Worm (Caenorhabditis elegans): ENCODE measurements around the gene nspd-6.

nspd-6 gene

DNA sequence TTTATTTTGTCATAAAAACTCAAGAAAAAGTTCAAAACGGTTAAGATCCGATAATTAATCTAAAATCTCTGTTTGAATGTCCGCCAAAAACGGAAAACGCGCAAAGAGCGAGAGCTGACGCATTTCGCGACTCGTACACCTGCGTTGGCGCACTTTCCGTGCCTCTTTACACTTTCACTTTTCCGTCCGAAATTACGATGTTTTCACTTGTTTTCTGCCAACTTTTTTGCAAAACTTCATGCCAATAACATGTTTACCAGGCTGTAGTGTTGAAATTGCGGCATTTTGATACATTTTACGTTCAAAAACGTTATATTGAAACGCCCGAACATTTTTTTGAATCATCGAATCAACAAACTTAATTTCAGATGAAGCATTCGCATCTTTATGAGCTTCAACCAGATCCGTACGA lies 18.2 kb upstream of the nspd-6 start, which contains the start of gene W03F8.4 (continued):
- no peak for TF ChIP-seq zip-8 (tag; optimal IDR thresholded peaks at IDR 0.05)

DNA sequence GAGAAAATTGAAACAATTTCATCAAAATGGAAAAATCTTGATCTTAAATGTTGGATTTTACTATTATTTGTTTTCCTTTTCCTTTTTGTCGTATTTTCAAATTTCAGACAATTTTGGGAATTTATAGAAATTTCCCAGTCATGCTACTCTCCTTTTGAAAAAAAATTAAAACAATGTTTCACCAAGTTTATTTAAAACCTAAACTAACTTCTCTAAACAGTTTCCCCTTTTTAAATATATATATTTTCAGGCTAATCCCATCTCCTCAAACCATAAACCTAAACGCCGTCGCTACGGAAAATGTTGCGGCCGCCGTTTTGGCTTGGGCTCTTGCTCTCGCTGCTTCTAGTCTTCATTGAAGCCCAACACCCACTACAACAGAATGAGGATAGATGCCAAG lies 7.5 kb upstream of the nspd-6 start, which contains the start of gene lam-1:
Gene lam-1, plus strand, starts transcription at position 301 of the 400 bp plus-strand sequence.
- TF ChIP-seq nhr-237 (tag; optimal IDR thresholded peaks at IDR 0.05) (no peak), lin-13 (tag; optimal IDR thresholded peaks at IDR 0.05) (no peak), ztf-11 (tag; optimal IDR thresholded peaks at IDR 0.05) (no peak), tbx-8 (GFP tag; optimal IDR thresholded peaks at IDR 0.05) (no peak), cnd-1 (tag; optimal IDR thresholded peaks at IDR 0.05) (no peak), sptf-1 (tag; optimal IDR thresholded peaks at IDR 0.05) (no peak)

DNA sequence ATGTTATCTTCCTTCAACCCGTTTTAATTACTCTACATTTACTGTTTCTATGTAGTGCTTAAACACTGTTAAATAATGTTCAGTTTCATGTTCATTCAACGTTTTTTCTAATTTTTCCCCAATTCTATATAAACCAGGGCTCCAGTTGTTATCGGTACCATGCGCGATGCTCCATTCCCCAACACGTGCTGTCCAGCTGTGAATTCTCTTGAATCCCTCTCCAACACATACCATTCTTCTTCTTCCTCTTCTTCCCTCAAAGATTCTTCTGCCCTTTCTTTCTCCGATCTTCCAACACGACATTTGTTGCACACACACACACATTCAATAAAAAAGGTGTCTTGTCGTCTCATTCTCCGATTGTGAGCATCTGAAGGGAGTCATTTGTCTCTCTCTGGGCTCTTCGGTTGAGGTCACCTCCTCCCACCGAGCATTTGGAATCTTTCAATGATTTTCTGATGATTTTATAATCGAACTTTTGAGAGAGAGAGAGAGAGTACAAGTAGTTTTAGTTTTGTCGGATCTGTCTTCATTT lies 6.5 kb upstream of the nspd-6 start:
- TF ChIP-seq blmp-1 (tag; optimal IDR thresholded peaks at IDR 0.05) (no peak), elt-1 (tag; optimal IDR thresholded peaks at IDR 0.05; ENCODE audit: borderline replicate concordance, insufficient read depth) (no peak), zip-8 (tag; optimal IDR thresholded peaks at IDR 0.05) (no peak), unc-120 (tag; optimal IDR thresholded peaks at IDR 0.05; ENCODE audit: poor library complexity, severe bottlenecking) (peak; percentile 40), lin-32 (GFP tag; optimal IDR thresholded peaks at IDR 0.05) (no peak), nhr-28 (tag; optimal IDR thresholded peaks at IDR 0.05) (no peak), hlh-1 (tag; optimal IDR thresholded peaks at IDR 0.05) (peak; percentile 93), elt-3 (tag; optimal IDR thresholded peaks at IDR 0.05) (no peak), M03D4.4 (tag; optimal IDR thresholded peaks at IDR 0.05) (no peak), nhr-237 (tag; optimal IDR thresholded peaks at IDR 0.05) (no peak), mls-2 (tag; optimal IDR thresholded peaks at IDR 0.05) (no peak)

DNA sequence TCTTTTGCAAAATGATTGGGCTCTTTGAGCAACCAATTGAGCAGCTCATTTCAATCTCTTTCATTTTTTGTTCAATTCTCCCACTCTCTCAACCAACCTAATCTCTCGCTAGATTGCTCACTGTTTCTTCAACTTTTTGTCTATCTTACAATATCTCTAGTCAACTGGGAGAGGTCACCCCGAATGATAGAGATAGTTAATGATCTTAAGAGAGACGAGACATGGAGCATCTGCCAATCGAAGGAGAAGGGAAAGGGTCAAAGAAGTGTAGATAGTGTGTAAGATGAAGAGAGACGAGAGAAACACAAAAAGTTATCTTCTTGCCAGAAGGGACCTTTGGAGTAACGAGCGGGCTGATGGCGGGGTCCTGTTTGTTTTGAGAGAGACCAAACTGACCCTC lies 3.8 kb upstream of the nspd-6 start:
- TF ChIP-seq sem-2 (GFP tag; optimal IDR thresholded peaks at IDR 0.05) (no peak), mep-1 (tag; optimal IDR thresholded peaks at IDR 0.05) (no peak), M03D4.4 (tag; optimal IDR thresholded peaks at IDR 0.05) (no peak), blmp-1 (tag; optimal IDR thresholded peaks at IDR 0.05) (no peak), snpc-4 (tag; optimal IDR thresholded peaks at IDR 0.05) (no peak), nhr-2 (tag; optimal IDR thresholded peaks at IDR 0.05) (peak; percentile 59), lin-13 (tag; optimal IDR thresholded peaks at IDR 0.05) (no peak), drap-1 (GFP tag; optimal IDR thresholded peaks at IDR 0.05) (no peak), pha-4 (tag; optimal IDR thresholded peaks at IDR 0.05) (no peak), nhr-28 (tag; optimal IDR thresholded peaks at IDR 0.05) (no peak), unc-120 (tag; optimal IDR thresholded peaks at IDR 0.05; ENCODE audit: poor library complexity, severe bottlenecking) (peak; percentile 75), zip-8 (tag; optimal IDR thresholded peaks at IDR 0.05) (no peak), tbx-8 (GFP tag; optimal IDR thresholded peaks at IDR 0.05) (no peak), sptf-1 (tag; optimal IDR thresholded peaks at IDR 0.05) (no peak), lsy-2 (tag; optimal IDR thresholded peaks at IDR 0.05) (no peak), ceh-43 (GFP tag; optimal IDR thresholded peaks at IDR 0.05) (no peak), hlh-1 (tag; optimal IDR thresholded peaks at IDR 0.05) (peak; percentile 85), bed-3 (GFP tag; optimal IDR thresholded peaks at IDR 0.05) (no peak), nhr-12 (tag; optimal IDR thresholded peaks at IDR 0.05) (no peak), ham-2 (GFP tag; optimal IDR thresholded peaks at IDR 0.05) (no peak), nhr-237 (tag; optimal IDR thresholded peaks at IDR 0.05) (no peak), mab-5 (tag; optimal IDR thresholded peaks at IDR 0.05) (no peak), cnd-1 (tag; optimal IDR thresholded peaks at IDR 0.05) (no peak), elt-1 (tag; optimal IDR thresholded peaks at IDR 0.05; ENCODE audit: borderline replicate concordance, insufficient read depth) (no peak), elt-3 (tag; optimal IDR thresholded peaks at IDR 0.05) (no peak), ceh-39 (tag; optimal IDR thresholded peaks at IDR 0.05) (peak; percentile 68), ces-1 (GFP tag; optimal IDR thresholded peaks at IDR 0.05) (no peak), mls-2 (tag; optimal IDR thresholded peaks at IDR 0.05) (no peak), nhr-76 (tag; optimal IDR thresholded peaks at IDR 0.05) (no peak), lin-32 (GFP tag; optimal IDR thresholded peaks at IDR 0.05) (no peak), unc-62 (GFP tag; optimal IDR thresholded peaks at IDR 0.05) (peak; percentile 59), ceh-83 (GFP tag; optimal IDR thresholded peaks at IDR 0.05) (no peak)

DNA sequence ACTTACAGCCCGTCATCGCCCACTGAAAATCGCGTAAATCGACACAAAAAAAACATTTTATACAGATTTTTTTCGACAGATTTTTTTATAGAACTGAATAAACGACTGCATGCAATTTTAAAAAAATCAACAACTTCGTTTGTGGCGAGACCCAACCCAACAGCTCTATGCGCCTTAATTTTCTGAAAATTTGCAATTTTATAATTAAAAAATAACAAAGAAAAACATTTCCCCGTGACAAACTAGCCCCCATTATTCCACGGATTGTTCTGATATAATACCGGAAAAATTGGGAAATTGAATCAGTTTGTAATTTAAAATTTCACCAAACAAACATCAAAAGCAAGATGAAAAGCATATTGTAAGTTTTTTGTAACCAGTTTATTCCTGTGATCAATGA lies 504 bp upstream of the nspd-6 start, which contains the start of gene ptp-5.1:
Gene ptp-5.1, plus strand, starts transcription at position 301 of the 400 bp plus-strand sequence.
- TF ChIP-seq ceh-39 (tag; optimal IDR thresholded peaks at IDR 0.05) (no peak), nhr-2 (tag; optimal IDR thresholded peaks at IDR 0.05) (no peak)

Data from whole organism, mixed stage, embryonic.